Worm (Caenorhabditis elegans): ENCODE data around the gene C14B9.3.
A peak's percentile ranks its signal among the peaks of the same experiment; 100 is the strongest.

DNA sequence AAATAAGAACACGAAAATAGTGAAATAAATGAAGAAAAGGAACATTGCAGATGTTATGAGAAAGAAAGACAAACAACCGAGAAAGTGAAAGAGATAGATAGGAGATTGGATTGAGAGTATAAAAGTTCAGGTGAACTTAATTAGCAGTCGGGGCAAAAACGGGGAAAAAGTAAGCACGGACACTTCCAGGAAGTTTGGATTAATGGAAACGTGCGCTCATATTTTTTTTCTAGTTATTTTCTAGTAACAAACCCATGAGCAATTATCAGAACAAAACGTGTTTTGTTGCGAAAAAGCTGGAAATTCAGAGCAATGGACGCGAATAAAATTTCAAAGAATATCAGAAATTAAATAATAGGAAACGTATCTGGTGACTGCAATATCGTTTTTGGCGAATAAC is 13.3 kb downstream of the C14B9.3 start:
- TF ChIP-seq snpc-4 (tag; optimal IDR thresholded peaks at IDR 0.05): no peak
- TF ChIP-seq mbf-1 (tag; optimal IDR thresholded peaks at IDR 0.05): no peak
- TF ChIP-seq nhr-25 (tag; optimal IDR thresholded peaks at IDR 0.05): no peak
- TF ChIP-seq nhr-12 (tag; optimal IDR thresholded peaks at IDR 0.05): no peak
- peak; percentile 63 for TF ChIP-seq nhr-21 (tag; optimal IDR thresholded peaks at IDR 0.05)
- TF ChIP-seq sem-4 (tag; optimal IDR thresholded peaks at IDR 0.05): no peak
- TF ChIP-seq lsy-2 (tag; optimal IDR thresholded peaks at IDR 0.05): peak in 1 of 2 experiments; percentile 55
- TF ChIP-seq ama-1 (optimal IDR thresholded peaks at IDR 0.05): no peak
- TF ChIP-seq nhr-6 (tag; optimal IDR thresholded peaks at IDR 0.05): no peak
- no peak for TF ChIP-seq ztf-11 (tag; optimal IDR thresholded peaks at IDR 0.05)
- TF ChIP-seq fos-1 (tag; optimal IDR thresholded peaks at IDR 0.05): no peak
- TF ChIP-seq elt-3 (tag; optimal IDR thresholded peaks at IDR 0.05): no peak
- TF ChIP-seq unc-62 (GFP tag; optimal IDR thresholded peaks at IDR 0.05): no peak
- TF ChIP-seq ztf-1 (GFP tag; conservative IDR thresholded peaks at IDR 0.05): no peak
